Worm (Caenorhabditis elegans) whole organism, mixed stage, embryonic: Measurements from ENCODE around the gene abu-2.

Source experiments
- M03D4.4 ChIP-seq: sonication (generic microtip); optimal IDR thresholded peaks from 2 replicates; lab custom pipeline; 2017; ENCODE audit warnings: mild to moderate bottlenecking, missing genetic modification characterization, missing compliant biosample characterization
- bed-3 ChIP-seq: fragments of 200-800 bp; sonication (Bioruptor generic); optimal IDR thresholded peaks from 3 replicates; lab custom pipeline; 2018; ENCODE audit warnings: mild to moderate bottlenecking, missing genetic modification characterization, moderate library complexity, missing compliant biosample characterization
- blmp-1 ChIP-seq: fragments of 150-350 bp; optimal IDR thresholded peaks from 2 replicates; lab custom pipeline; 2014; ENCODE audit warnings: missing biosample characterization, missing genetic modification characterization
- ceh-39 ChIP-seq: fragments of 150-350 bp; optimal IDR thresholded peaks from 2 replicates; lab custom pipeline; 2014; ENCODE audit warnings: missing biosample characterization, missing genetic modification characterization
- ceh-43 ChIP-seq: fragments of 200-800 bp; sonication (Bioruptor generic); optimal IDR thresholded peaks from 2 replicates; lab custom pipeline; 2018; ENCODE audit warnings: mild to moderate bottlenecking, missing genetic modification characterization, moderate library complexity, missing compliant biosample characterization
- ceh-83 ChIP-seq: fragments of 200-800 bp; sonication (Bioruptor generic); optimal IDR thresholded peaks from 2 replicates; lab custom pipeline; 2018; ENCODE audit warnings: mild to moderate bottlenecking, missing genetic modification characterization, missing compliant biosample characterization
- ces-1 ChIP-seq: fragments of 150-350 bp; optimal IDR thresholded peaks from 2 replicates; lab custom pipeline; 2014; ENCODE audit warnings: missing biosample characterization, missing genetic modification reagents, missing genetic modification characterization
- cnd-1 ChIP-seq: fragments of 200-800 bp; sonication (Bioruptor generic); optimal IDR thresholded peaks from 2 replicates; lab custom pipeline; 2018; ENCODE audit warnings: mild to moderate bottlenecking, missing genetic modification characterization, missing compliant biosample characterization
- drap-1 ChIP-seq: fragments of 200-800 bp; sonication (Bioruptor generic); optimal IDR thresholded peaks from 3 replicates; lab custom pipeline; 2018; ENCODE audit warnings: mild to moderate bottlenecking, missing genetic modification characterization, missing compliant biosample characterization
- elt-1 ChIP-seq: sonication (generic microtip); optimal IDR thresholded peaks from 2 replicates; lab custom pipeline; 2017; ENCODE audit warnings: missing genetic modification characterization, mild to moderate bottlenecking, missing compliant biosample characterization, antibody characterized with exemption, moderate library complexity, borderline replicate concordance; ENCODE audit not compliant: insufficient read depth
- elt-3 ChIP-seq: fragments of 150-350 bp; optimal IDR thresholded peaks from 2 replicates; lab custom pipeline; 2014; ENCODE audit warnings: missing biosample characterization, missing genetic modification characterization
- flh-1 ChIP-seq: fragments of 200-800 bp; sonication (Bioruptor generic); optimal IDR thresholded peaks from 2 replicates; lab custom pipeline; 2018; ENCODE audit warnings: mild to moderate bottlenecking, missing genetic modification characterization, moderate library complexity, missing compliant biosample characterization
- ham-2 ChIP-seq: fragments of 200-800 bp; sonication (Bioruptor generic); optimal IDR thresholded peaks from 2 replicates; lab custom pipeline; 2018; ENCODE audit warnings: mild to moderate bottlenecking, missing genetic modification characterization, missing compliant biosample characterization
- hlh-1 ChIP-seq: fragments of 150-350 bp; optimal IDR thresholded peaks from 2 replicates; lab custom pipeline; 2014; ENCODE audit warnings: missing biosample characterization, missing genetic modification reagents, missing genetic modification characterization
- lin-13 ChIP-seq: fragments of 150-350 bp; optimal IDR thresholded peaks from 2 replicates; lab custom pipeline; 2014; ENCODE audit warnings: missing biosample characterization, missing genetic modification characterization
- lin-32 ChIP-seq: fragments of 200-800 bp; sonication (Bioruptor generic); optimal IDR thresholded peaks from 2 replicates; lab custom pipeline; 2018; ENCODE audit warnings: mild to moderate bottlenecking, missing genetic modification characterization, missing compliant biosample characterization
- lsy-2 ChIP-seq: fragments of 150-350 bp; optimal IDR thresholded peaks from 2 replicates; lab custom pipeline; 2014; ENCODE audit warnings: missing biosample characterization, missing genetic modification characterization
- mab-5 ChIP-seq: fragments of 150-350 bp; optimal IDR thresholded peaks from 2 replicates; lab custom pipeline; 2014; ENCODE audit warnings: missing biosample characterization, missing genetic modification characterization
- mep-1 ChIP-seq: fragments of 150-350 bp; optimal IDR thresholded peaks from 2 replicates; lab custom pipeline; 2017; ENCODE audit warnings: missing biosample characterization, missing genetic modification reagents, missing genetic modification characterization, inconsistent platforms
- mls-2 ChIP-seq: sonication (generic microtip); optimal IDR thresholded peaks from 2 replicates; lab custom pipeline; 2016; ENCODE audit warnings: mild to moderate bottlenecking, missing genetic modification characterization, moderate library complexity, missing compliant biosample characterization
- nhr-12 ChIP-seq: fragments of 150-350 bp; optimal IDR thresholded peaks from 2 replicates; lab custom pipeline; 2014; ENCODE audit warnings: missing biosample characterization, missing genetic modification characterization
- nhr-2 ChIP-seq: fragments of 150-350 bp; optimal IDR thresholded peaks from 2 replicates; lab custom pipeline; 2014; ENCODE audit warnings: missing biosample characterization, missing genetic modification characterization
- nhr-237 ChIP-seq: fragments of 150-350 bp; optimal IDR thresholded peaks from 2 replicates; lab custom pipeline; 2014; ENCODE audit warnings: missing biosample characterization, missing genetic modification characterization
- nhr-28 ChIP-seq: fragments of 150-350 bp; optimal IDR thresholded peaks from 2 replicates; lab custom pipeline; 2014; ENCODE audit warnings: missing biosample characterization, missing genetic modification characterization
- nhr-76 ChIP-seq: sonication (generic microtip); optimal IDR thresholded peaks from 2 replicates; lab custom pipeline; 2017; ENCODE audit warnings: missing biosample characterization, missing genetic modification characterization
- pha-4 ChIP-seq: fragments of 150-350 bp; optimal IDR thresholded peaks from 2 replicates; lab custom pipeline; 2018; ENCODE audit warnings: missing biosample characterization, missing genetic modification reagents, missing genetic modification characterization
- sem-2 ChIP-seq: fragments of 200-800 bp; sonication (Bioruptor generic); optimal IDR thresholded peaks from 2 replicates; lab custom pipeline; 2018; ENCODE audit warnings: mild to moderate bottlenecking, missing genetic modification characterization, missing compliant biosample characterization
- snpc-4 ChIP-seq: fragments of 150-350 bp; optimal IDR thresholded peaks from 2 replicates; lab custom pipeline; 2014; ENCODE audit warnings: missing biosample characterization, missing genetic modification characterization
- sptf-1 ChIP-seq: sonication (generic microtip); optimal IDR thresholded peaks from 2 replicates; lab custom pipeline; 2017; ENCODE audit warnings: mild to moderate bottlenecking, missing genetic modification characterization, moderate library complexity, missing compliant biosample characterization
- tbx-8 ChIP-seq: fragments of 200-800 bp; sonication (Bioruptor generic); optimal IDR thresholded peaks from 2 replicates; lab custom pipeline; 2018; ENCODE audit warnings: mild to moderate bottlenecking, missing genetic modification characterization, moderate library complexity, missing compliant biosample characterization
- unc-120 ChIP-seq: sonication (generic microtip); optimal IDR thresholded peaks from 2 replicates; lab custom pipeline; 2017; ENCODE audit warnings: missing genetic modification characterization, missing compliant biosample characterization; ENCODE audit not compliant: poor library complexity, severe bottlenecking
- unc-39 ChIP-seq: fragments of 150-350 bp; optimal IDR thresholded peaks from 2 replicates; lab custom pipeline; 2014; ENCODE audit warnings: missing biosample characterization, missing genetic modification characterization
- unc-62 ChIP-seq: fragments of 150-350 bp; optimal IDR thresholded peaks from 2 replicates; lab custom pipeline; 2014; ENCODE audit warnings: missing biosample characterization, missing genetic modification reagents, missing genetic modification characterization
- zip-8 ChIP-seq: fragments of 150-350 bp; optimal IDR thresholded peaks from 2 replicates; lab custom pipeline; 2014; ENCODE audit warnings: missing biosample characterization, missing genetic modification characterization
- ztf-11 ChIP-seq: fragments of 150-350 bp; optimal IDR thresholded peaks from 2 replicates; lab custom pipeline; 2014; ENCODE audit warnings: missing biosample characterization, missing genetic modification characterization

Gene abu-2

DNA sequence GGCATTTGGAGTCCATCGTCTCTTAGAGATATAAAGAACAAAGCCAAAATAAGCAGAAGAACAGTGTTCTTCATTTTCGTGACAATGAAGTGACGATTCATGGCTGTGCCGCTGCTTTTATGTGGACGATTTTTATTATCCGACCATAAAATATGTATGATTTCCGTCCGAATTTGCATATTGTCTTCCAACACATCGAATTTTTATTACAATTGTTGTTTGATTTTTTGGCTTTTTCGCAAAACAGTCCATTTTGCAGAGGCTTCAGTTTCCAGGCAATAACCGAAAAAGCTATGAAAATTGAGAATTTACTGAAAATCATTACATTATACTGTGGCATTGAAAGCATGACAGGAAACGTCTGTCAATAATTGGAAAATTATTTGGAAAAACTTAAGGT lies 25.9 kb downstream of the abu-2 start, which contains the start of gene F56C3.8:
Gene F56C3.8 (minus strand): TSS at position 101 of the 400 bp plus-strand sequence.
- TF ChIP-seq mep-1 = no peak
- TF ChIP-seq sptf-1 = no peak
- TF ChIP-seq unc-62 (GFP tag; lab: Kevin White, UChicago) = no peak
- TF ChIP-seq nhr-76 = no peak
- TF ChIP-seq mab-5 = no peak
- TF ChIP-seq nhr-237 (tag; lab: Kevin White, UChicago) = no peak
- no peak for TF ChIP-seq nhr-28 (tag; lab: Kevin White, UChicago)
- no peak for TF ChIP-seq blmp-1 (tag; lab: Kevin White, UChicago)
- no peak for TF ChIP-seq elt-3
- TF ChIP-seq flh-1 (GFP tag; lab: Kevin White, UChicago) = no peak
- TF ChIP-seq tbx-8 (GFP tag; lab: Kevin White, UChicago) = no peak
- TF ChIP-seq lin-13 (tag; lab: Kevin White, UChicago) = no peak
- no peak for TF ChIP-seq ceh-39 (tag; lab: Kevin White, UChicago)
- no peak for TF ChIP-seq hlh-1 (tag; lab: Kevin White, UChicago)
- no peak for TF ChIP-seq elt-1 (tag; lab: Kevin White, UChicago)
- no peak for TF ChIP-seq zip-8
- TF ChIP-seq ceh-83 = no peak
- TF ChIP-seq nhr-2 = no peak

DNA sequence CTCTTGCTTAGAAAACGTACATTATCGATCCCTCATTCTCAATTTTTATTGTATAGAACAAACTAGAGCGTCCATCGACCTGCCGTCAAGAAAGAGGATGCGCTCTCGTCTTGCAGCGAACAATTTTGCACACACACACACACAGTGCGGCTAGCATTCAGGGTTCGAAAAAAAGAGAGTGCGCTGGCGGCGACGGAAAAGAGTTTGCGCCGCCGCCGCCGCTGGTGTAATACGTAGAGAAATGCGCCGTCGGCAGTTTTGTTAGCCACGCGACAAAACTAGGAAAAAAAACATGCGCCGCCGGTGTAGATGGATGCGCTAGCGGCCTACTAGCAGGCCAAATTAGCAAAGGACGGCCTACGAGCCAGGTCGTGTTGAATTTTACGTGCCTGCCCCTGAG lies 26.9 kb downstream of the abu-2 start:
- no peak for TF ChIP-seq sptf-1

DNA sequence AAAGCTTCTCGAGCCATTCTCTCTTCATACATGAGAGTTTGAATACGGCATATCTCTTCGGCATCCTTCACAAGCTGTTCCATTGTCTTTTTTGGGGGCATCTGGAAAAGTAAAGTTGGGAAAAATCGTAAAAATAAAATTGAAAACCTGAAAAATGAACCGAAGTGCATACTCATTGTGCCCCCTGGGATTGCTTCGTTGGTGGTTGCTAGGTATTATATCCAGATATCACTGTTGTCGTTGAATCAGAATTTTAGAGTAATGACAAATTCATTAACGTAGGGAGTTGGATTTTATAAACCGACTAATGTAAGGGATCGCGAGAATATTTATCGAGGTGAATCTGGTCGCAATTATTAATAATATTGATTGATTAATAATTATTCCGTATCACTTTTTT lies 28.9 kb downstream of the abu-2 start, which contains the start of gene F56C3.10:
Gene F56C3.10 (minus strand): TSS at position 101 of the 400 bp plus-strand sequence.
- TF ChIP-seq tbx-8 (GFP tag; lab: Kevin White, UChicago) (no peak), ceh-43 (GFP tag; lab: Kevin White, UChicago) (no peak), elt-3 (no peak), cnd-1 (tag; lab: Kevin White, UChicago) (no peak), nhr-237 (tag; lab: Kevin White, UChicago) (no peak)

ce11 chrX:1379391-1379790 lies 31.1 kb downstream of the abu-2 start:
- peak; percentile 75 for TF ChIP-seq flh-1 (GFP tag; lab: Kevin White, UChicago)
- TF ChIP-seq sem-2 (GFP tag; lab: Kevin White, UChicago) = peak; percentile 81
- TF ChIP-seq mab-5 = no peak
- TF ChIP-seq zip-8 = no peak
- peak; percentile 78 for TF ChIP-seq bed-3
- TF ChIP-seq lin-32 = peak; percentile 89
- peak; percentile 85 for TF ChIP-seq unc-120 (tag; lab: Kevin White, UChicago)
- TF ChIP-seq nhr-2 = no peak
- peak; percentile 80 for TF ChIP-seq ham-2 (GFP tag; lab: Kevin White, UChicago)
- peak; percentile 42 for TF ChIP-seq nhr-76
- peak; percentile 94 for TF ChIP-seq drap-1
- no peak for TF ChIP-seq blmp-1 (tag; lab: Kevin White, UChicago)
- TF ChIP-seq mep-1 = no peak
- TF ChIP-seq sptf-1 = peak; percentile 94
- peak; percentile 14 for TF ChIP-seq lin-13 (tag; lab: Kevin White, UChicago)
- TF ChIP-seq hlh-1 (tag; lab: Kevin White, UChicago) = peak; percentile 55
- peak; percentile 92 for TF ChIP-seq cnd-1 (tag; lab: Kevin White, UChicago)
- peak; percentile 36 for TF ChIP-seq pha-4 (tag; lab: Kevin White, UChicago)
- TF ChIP-seq snpc-4 (tag; lab: Kevin White, UChicago) = no peak
- TF ChIP-seq nhr-237 (tag; lab: Kevin White, UChicago) = peak; percentile 26
- no peak for TF ChIP-seq elt-1 (tag; lab: Kevin White, UChicago)
- TF ChIP-seq elt-3 = peak; percentile 24
- TF ChIP-seq tbx-8 (GFP tag; lab: Kevin White, UChicago) = peak; percentile 67
- TF ChIP-seq ceh-43 (GFP tag; lab: Kevin White, UChicago) = peak; percentile 80
- TF ChIP-seq nhr-12 (tag; lab: Kevin White, UChicago) = no peak
- peak; percentile 48 for TF ChIP-seq unc-62 (GFP tag; lab: Kevin White, UChicago)
- TF ChIP-seq mls-2 (tag; lab: Kevin White, UChicago) = peak; percentile 92
- TF ChIP-seq ces-1 (GFP tag; lab: Kevin White, UChicago) = no peak
- peak; percentile 14 for TF ChIP-seq unc-39 (tag; lab: Kevin White, UChicago)
- peak; percentile 6 for TF ChIP-seq lsy-2 (tag; lab: Kevin White, UChicago)
- peak; percentile 85 for TF ChIP-seq M03D4.4 (tag; lab: Kevin White, UChicago)
- peak; percentile 4 for TF ChIP-seq ceh-39 (tag; lab: Kevin White, UChicago)
- no peak for TF ChIP-seq nhr-28 (tag; lab: Kevin White, UChicago)
- peak; percentile 89 for TF ChIP-seq ceh-83
- TF ChIP-seq ztf-11 (tag; lab: Kevin White, UChicago) = peak; percentile 14
- TF ChIP-seq, all 35 proteins: peak for 25
